Fruit fly (Drosophila melanogaster) whole organism, prepupa: ENCODE results near the gene Nsun5.
A peak's percentile ranks its signal among the peaks of the same experiment; 100 is the strongest.

Experiments
- Blimp-1 ChIP-seq: fragments of 200-800 bp; sonication (Bioruptor generic); optimal IDR thresholded peaks from 3 replicates; lab custom pipeline; 2017; ENCODE audit warnings: missing biosample characterization, missing genetic modification characterization, mild to moderate bottlenecking, moderate library complexity, missing genetic modification reagents
- CG10631 ChIP-seq: fragments of 200-800 bp; sonication (Bioruptor generic); optimal IDR thresholded peaks from 2 replicates; lab custom pipeline; 2016; ENCODE audit warnings: missing biosample characterization, missing genetic modification characterization
- CG10669 ChIP-seq: fragments of 200-800 bp; sonication (Bioruptor generic); optimal IDR thresholded peaks from 3 replicates; lab custom pipeline; 2018; ENCODE audit warnings: missing biosample characterization, mild to moderate bottlenecking, missing genetic modification characterization, moderate library complexity
- CG11762 ChIP-seq: fragments of 200-800 bp; sonication (Bioruptor generic); optimal IDR thresholded peaks from 3 replicates; lab custom pipeline; 2016; ENCODE audit warnings: missing biosample characterization, missing genetic modification characterization; ENCODE audit not compliant: insufficient read depth
- CG11902 ChIP-seq: fragments of 200-800 bp; sonication (Bioruptor generic); optimal IDR thresholded peaks from 3 replicates; lab custom pipeline; 2016; ENCODE audit warnings: missing biosample characterization, missing genetic modification characterization
- CG1621 ChIP-seq: fragments of 200-800 bp; sonication (Bioruptor generic); optimal IDR thresholded peaks from 3 replicates; lab custom pipeline; 2018; ENCODE audit warnings: missing biosample characterization, mild to moderate bottlenecking, missing genetic modification characterization
- CG16779 ChIP-seq: fragments of 200-800 bp; sonication (Bioruptor generic); optimal IDR thresholded peaks from 3 replicates; lab custom pipeline; 2017; ENCODE audit warnings: missing biosample characterization, mild to moderate bottlenecking, missing genetic modification characterization
- CG32006 ChIP-seq: fragments of 200-800 bp; sonication (Bioruptor generic); optimal IDR thresholded peaks from 3 replicates; lab custom pipeline; 2017; ENCODE audit warnings: missing biosample characterization, mild to moderate bottlenecking, missing genetic modification characterization
- CG3919 ChIP-seq: fragments of 200-800 bp; sonication (Bioruptor generic); optimal IDR thresholded peaks from 3 replicates; lab custom pipeline; 2016; ENCODE audit warnings: missing biosample characterization, missing genetic modification characterization
- CG4318 ChIP-seq: fragments of 200-800 bp; sonication (Bioruptor generic); optimal IDR thresholded peaks from 3 replicates; lab custom pipeline; 2017; ENCODE audit warnings: missing biosample characterization, mild to moderate bottlenecking, missing genetic modification characterization
- CG6276 ChIP-seq: fragments of 200-800 bp; sonication (Bioruptor generic); optimal IDR thresholded peaks from 2 replicates; lab custom pipeline; 2017; ENCODE audit warnings: missing biosample characterization, mild to moderate bottlenecking, missing genetic modification characterization
- CG6792 ChIP-seq: fragments of 200-800 bp; sonication (Bioruptor generic); optimal IDR thresholded peaks from 3 replicates; lab custom pipeline; 2016; ENCODE audit warnings: missing biosample characterization, missing genetic modification characterization
- CG6854 ChIP-seq: fragments of 200-800 bp; sonication (Bioruptor generic); optimal IDR thresholded peaks from 2 replicates; lab custom pipeline; 2017; ENCODE audit warnings: missing biosample characterization, mild to moderate bottlenecking, missing genetic modification characterization
- CG7368 ChIP-seq: fragments of 200-800 bp; sonication (Bioruptor generic); optimal IDR thresholded peaks from 3 replicates; lab custom pipeline; 2016; ENCODE audit warnings: missing biosample characterization, missing genetic modification characterization
- CG8119 ChIP-seq: fragments of 200-800 bp; sonication (Bioruptor generic); IDR thresholded peaks from 3 replicates; pipeline ENCODE4 v1.3.6; 2022; ENCODE audit warnings: missing biosample characterization, missing genetic modification characterization
- CG8319 ChIP-seq: fragments of 200-800 bp; sonication (Bioruptor generic); optimal IDR thresholded peaks from 3 replicates; lab custom pipeline; 2016; ENCODE audit warnings: missing biosample characterization, missing genetic modification characterization
- CG8632 ChIP-seq: fragments of 200-800 bp; sonication (Bioruptor generic); optimal IDR thresholded peaks from 3 replicates; lab custom pipeline; 2016; ENCODE audit warnings: missing biosample characterization, missing genetic modification characterization
- CG9139 ChIP-seq: fragments of 200-800 bp; sonication (Bioruptor generic); optimal IDR thresholded peaks from 3 replicates; lab custom pipeline; 2017; ENCODE audit warnings: missing biosample characterization, mild to moderate bottlenecking, missing genetic modification characterization
- Eip75B ChIP-seq: fragments of 200-800 bp; sonication (Bioruptor generic); optimal IDR thresholded peaks from 3 replicates; lab custom pipeline; 2016; ENCODE audit warnings: missing biosample characterization, missing genetic modification characterization
- Eip78C ChIP-seq: fragments of 200-800 bp; sonication (Bioruptor generic); peaks from one replicate; lab custom pipeline; 2016; ENCODE audit warnings: missing biosample characterization, missing genetic modification characterization
- Eip93F ChIP-seq: fragments of 200-800 bp; sonication (Bioruptor generic); optimal IDR thresholded peaks from 2 replicates; lab custom pipeline; 2016; ENCODE audit warnings: missing biosample characterization, mild to moderate bottlenecking, missing genetic modification characterization
- Ets21C ChIP-seq: fragments of 200-800 bp; sonication (Bioruptor generic); optimal IDR thresholded peaks from 3 replicates; lab custom pipeline; 2016; ENCODE audit warnings: missing biosample characterization, missing genetic modification characterization
- Ets96B ChIP-seq: fragments of 200-800 bp; optimal IDR thresholded peaks from 2 replicates; lab custom pipeline; 2019; ENCODE audit warnings: missing biosample characterization, mild to moderate bottlenecking, missing genetic modification characterization, moderate library complexity
- Gug ChIP-seq: fragments of 200-800 bp; sonication (Bioruptor generic); IDR thresholded peaks from 2 replicates; pipeline ENCODE4 v1.3.6; 2022; ENCODE audit warnings: missing biosample characterization, missing genetic modification characterization
- Hr38 ChIP-seq: sonication (Bioruptor generic); optimal IDR thresholded peaks from 2 replicates; lab custom pipeline; 2016; ENCODE audit warnings: missing biosample characterization, missing genetic modification characterization
- Hr39 ChIP-seq: fragments of 200-800 bp; sonication (Bioruptor generic); optimal IDR thresholded peaks from 2 replicates; lab custom pipeline; 2016; ENCODE audit warnings: missing biosample characterization, missing genetic modification characterization
- Hr4 ChIP-seq: fragments of 200-800 bp; sonication (Bioruptor generic); optimal IDR thresholded peaks from 3 replicates; lab custom pipeline; 2016; ENCODE audit warnings: missing biosample characterization, missing genetic modification characterization
- Lpt ChIP-seq: fragments of 200-800 bp; sonication (Bioruptor generic); optimal IDR thresholded peaks from 3 replicates; lab custom pipeline; 2016; ENCODE audit warnings: missing biosample characterization, missing genetic modification characterization
- Met ChIP-seq: fragments of 200-800 bp; sonication (Bioruptor generic); optimal IDR thresholded peaks from 3 replicates; lab custom pipeline; 2016; ENCODE audit warnings: missing biosample characterization, missing genetic modification characterization
- Sox102F ChIP-seq: fragments of 200-800 bp; sonication (Bioruptor generic); optimal IDR thresholded peaks from 2 replicates; lab custom pipeline; 2016; ENCODE audit warnings: missing biosample characterization, mild to moderate bottlenecking, missing genetic modification characterization
- Sox14 ChIP-seq: fragments of 200-800 bp; sonication (Bioruptor generic); optimal IDR thresholded peaks from 3 replicates; lab custom pipeline; 2016; ENCODE audit warnings: missing biosample characterization, missing genetic modification characterization
- Sox15 ChIP-seq: fragments of 200-800 bp; sonication (Bioruptor generic); optimal IDR thresholded peaks from 3 replicates; lab custom pipeline; 2016; ENCODE audit warnings: missing biosample characterization, missing genetic modification characterization
- achi ChIP-seq: fragments of 200-800 bp; sonication (Bioruptor generic); optimal IDR thresholded peaks from 3 replicates; lab custom pipeline; 2016; ENCODE audit warnings: missing biosample characterization, missing genetic modification characterization
- cyc ChIP-seq: fragments of 200-800 bp; sonication (Bioruptor generic); optimal IDR thresholded peaks from 3 replicates; lab custom pipeline; 2016; ENCODE audit warnings: missing biosample characterization, missing genetic modification characterization
- dsx ChIP-seq: fragments of 200-800 bp; optimal IDR thresholded peaks from 3 replicates; lab custom pipeline; 2019; ENCODE audit warnings: missing biosample characterization, mild to moderate bottlenecking, missing genetic modification characterization, moderate library complexity; ENCODE audit not compliant: poor library complexity, severe bottlenecking
- eg ChIP-seq: fragments of 200-800 bp; sonication (Bioruptor generic); IDR thresholded peaks from 3 replicates; pipeline ENCODE4 v1.3.6; 2022; ENCODE audit warnings: missing biosample characterization, missing genetic modification characterization
- esn ChIP-seq: fragments of 200-800 bp; sonication (Bioruptor generic); optimal IDR thresholded peaks from 2 replicates; lab custom pipeline; 2016; ENCODE audit warnings: missing biosample characterization, mild to moderate bottlenecking, missing genetic modification characterization, moderate library complexity
- fd59A ChIP-seq: fragments of 200-800 bp; sonication (Bioruptor generic); optimal IDR thresholded peaks from 2 replicates; lab custom pipeline; 2017; ENCODE audit warnings: missing biosample characterization, mild to moderate bottlenecking, missing genetic modification characterization, missing genetic modification reagents
- fd85E ChIP-seq: fragments of 200-800 bp; sonication (Bioruptor generic); optimal IDR thresholded peaks from 3 replicates; lab custom pipeline; 2016; ENCODE audit warnings: missing biosample characterization, missing genetic modification characterization
- fkh ChIP-seq: fragments of 200-800 bp; sonication (Bioruptor generic); optimal IDR thresholded peaks from 3 replicates; lab custom pipeline; 2017; ENCODE audit warnings: missing biosample characterization, mild to moderate bottlenecking, missing genetic modification characterization, moderate library complexity
- pdm3 ChIP-seq: fragments of 200-800 bp; sonication (Bioruptor generic); optimal IDR thresholded peaks from 3 replicates; lab custom pipeline; 2016; ENCODE audit warnings: missing biosample characterization, missing genetic modification characterization
- salr ChIP-seq, 2 experiments: fragments of 200-800 bp; sonication (Bioruptor generic); optimal IDR thresholded peaks; 3 replicates each; lab custom pipeline; 2016 to 2018; ENCODE audit warnings: missing biosample characterization in 2 of 2, missing genetic modification characterization in 2 of 2, mild to moderate bottlenecking in 1 of 2
- ss ChIP-seq, 2 experiments: fragments of 200-800 bp; sonication (Bioruptor generic); optimal IDR thresholded peaks; 2 replicates in 1 of 2; 3 replicates in 1 of 2; lab custom pipeline; 2017 to 2018; ENCODE audit warnings: mild to moderate bottlenecking in 2 of 2, missing biosample characterization in 2 of 2, missing genetic modification characterization in 2 of 2, moderate library complexity in 1 of 2
- svp ChIP-seq: fragments of 200-800 bp; sonication (Bioruptor generic); peaks from one replicate; lab custom pipeline; 2016; ENCODE audit warnings: missing biosample characterization, missing genetic modification characterization
- vri ChIP-seq: fragments of 200-800 bp; sonication (Bioruptor generic); optimal IDR thresholded peaks from 3 replicates; lab custom pipeline; 2016; ENCODE audit warnings: missing biosample characterization, mild to moderate bottlenecking, missing genetic modification characterization

Gene Nsun5

DNA sequence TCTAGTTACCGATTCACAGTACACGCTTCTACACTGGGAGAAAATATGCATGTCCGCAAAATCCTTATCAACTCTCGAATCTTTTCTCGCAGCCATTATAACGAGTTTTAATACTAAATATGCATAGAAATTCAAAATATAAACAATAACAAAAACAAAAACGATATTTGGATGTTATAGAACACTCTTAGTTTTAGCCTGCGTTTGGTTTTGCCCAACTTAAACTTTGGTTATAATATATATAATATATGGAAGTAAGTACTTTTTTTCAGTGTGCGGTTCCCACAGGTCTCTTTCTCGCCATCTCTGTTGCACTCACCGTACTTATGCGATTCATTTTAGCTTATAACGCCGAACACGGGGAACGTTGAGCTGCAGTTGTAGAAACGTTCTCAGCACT, 49.7 kb upstream of the Nsun5 start, which contains the start of gene cry (continued):
- TF ChIP-seq CG8319 (GFP tag; lab: Kevin White, UChicago) (peak; percentile 74), dsx (GFP tag; lab: Kevin White, UChicago) (peak; percentile 89), CG3919 (GFP tag; lab: Kevin White, UChicago) (peak; percentile 90), cyc (GFP tag; lab: Kevin White, UChicago) (peak; percentile 80), Met (GFP tag; lab: Kevin White, UChicago) (peak; percentile 80), CG4318 (GFP tag; lab: Kevin White, UChicago) (peak; percentile 88), ss (GFP tag; optimal IDR thresholded peaks at IDR 0.05; lab: Kevin White, UChicago) (peak; percentile 89 to 95), Ets96B (tag; lab: Kevin White, UChicago) (peak; percentile 94), CG6854 (GFP tag; lab: Kevin White, UChicago) (peak; percentile 40), Sox14 (GFP tag; lab: Kevin White, UChicago) (peak; percentile 86), fd85E (GFP tag; lab: Kevin White, UChicago) (no peak), Lpt (GFP tag; lab: Kevin White, UChicago) (peak; percentile 86), vri (GFP tag; lab: Kevin White, UChicago) (peak; percentile 34)

DNA sequence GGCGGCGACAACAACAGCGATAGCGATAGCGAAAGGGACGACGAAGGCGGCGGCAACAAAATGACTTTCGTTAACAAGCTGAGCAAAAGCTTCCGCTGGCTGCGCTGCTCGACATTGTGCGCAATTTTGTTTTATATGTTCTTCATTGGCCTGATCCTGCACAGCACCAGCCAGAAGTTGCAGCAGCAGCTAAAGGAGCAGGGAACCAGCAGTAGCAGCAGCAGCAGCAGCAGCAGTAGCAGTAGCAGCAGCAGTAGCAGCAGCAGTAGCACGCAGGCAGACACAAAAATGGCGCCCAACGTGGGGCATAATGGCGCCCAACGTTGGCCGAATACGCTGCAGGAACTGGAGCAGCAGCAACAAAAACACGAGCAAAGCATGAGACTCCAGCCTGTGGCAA, 27.9 kb upstream of the Nsun5 start:
- no peak for TF ChIP-seq CG1621 (tag; lab: Kevin White, UChicago)
- no peak for TF ChIP-seq dsx (GFP tag; lab: Kevin White, UChicago)
- TF ChIP-seq fd59A (GFP tag; lab: Kevin White, UChicago): no peak
- TF ChIP-seq Ets21C: no peak
- no peak for TF ChIP-seq svp (GFP tag; lab: Kevin White, UChicago)
- TF ChIP-seq CG10669: no peak
- no peak for TF ChIP-seq Sox102F (GFP tag; lab: Kevin White, UChicago)
- TF ChIP-seq Eip93F: no peak
- no peak for TF ChIP-seq CG8632
- TF ChIP-seq ss (GFP tag; optimal IDR thresholded peaks at IDR 0.05; lab: Kevin White, UChicago): no peak
- no peak for TF ChIP-seq CG32006 (GFP tag; lab: Kevin White, UChicago)
- TF ChIP-seq Eip75B: no peak
- no peak for TF ChIP-seq CG10631 (GFP tag; lab: Kevin White, UChicago)
- TF ChIP-seq CG6276 (GFP tag; lab: Kevin White, UChicago): no peak
- TF ChIP-seq Hr38: no peak

DNA sequence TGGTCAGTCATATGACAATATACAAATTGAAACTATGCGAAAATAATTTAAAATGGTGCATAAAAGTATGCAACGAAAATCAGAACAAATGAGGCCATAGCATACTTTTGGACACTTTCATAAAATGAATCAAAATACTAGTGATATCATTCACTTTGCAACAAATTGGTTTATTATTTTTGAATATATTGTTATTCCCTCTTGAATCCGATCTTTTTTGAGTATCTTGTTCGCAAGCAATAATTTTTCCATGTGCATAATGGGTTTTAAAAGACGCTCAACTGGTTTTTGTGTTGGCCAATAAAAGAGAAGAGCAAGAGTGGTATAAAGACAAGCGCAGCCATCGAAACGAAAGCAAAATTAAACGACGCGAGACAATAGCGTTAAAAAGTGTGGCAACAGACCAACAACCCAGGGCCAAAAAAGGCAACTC, 25.6 kb upstream of the Nsun5 start:
- TF ChIP-seq Ets21C (peak; percentile 64), CG32006 (GFP tag; lab: Kevin White, UChicago) (peak; percentile 94), CG4318 (GFP tag; lab: Kevin White, UChicago) (peak; percentile 80), Lpt (GFP tag; lab: Kevin White, UChicago) (peak; percentile 85), salr (GFP tag; optimal IDR thresholded peaks at IDR 0.05; lab: Kevin White, UChicago) (peak; percentile 75 to 89), pdm3 (GFP tag; lab: Kevin White, UChicago) (peak; percentile 86), CG11762 (peak; percentile 66), vri (GFP tag; lab: Kevin White, UChicago) (peak; percentile 76), Hr39 (GFP tag; lab: Kevin White, UChicago) (peak; percentile 84), Ets96B (tag; lab: Kevin White, UChicago) (peak; percentile 64), Hr4 (GFP tag; lab: Kevin White, UChicago) (peak; percentile 88), Blimp-1 (GFP tag; lab: Kevin White, UChicago) (peak; percentile 78), Sox15 (GFP tag; lab: Kevin White, UChicago) (peak; percentile 74), CG16779 (tag; lab: Kevin White, UChicago) (peak; percentile 55), Eip93F (no peak), CG3919 (GFP tag; lab: Kevin White, UChicago) (peak; percentile 90), esn (GFP tag; lab: Kevin White, UChicago) (peak; percentile 91), eg (peak; percentile 54; the same call in 1 of the 3 replicates), CG6276 (GFP tag; lab: Kevin White, UChicago) (peak; percentile 77), CG9139 (GFP tag; lab: Kevin White, UChicago) (no peak), Sox14 (GFP tag; lab: Kevin White, UChicago) (peak; percentile 89), achi (peak; percentile 79), fd59A (GFP tag; lab: Kevin White, UChicago) (peak; percentile 86), fkh (GFP tag; lab: Kevin White, UChicago) (no peak), CG8119 (GFP tag; lab: Robert Waterston, UW) (peak; percentile 87), CG1621 (tag; lab: Kevin White, UChicago) (peak; percentile 68), dsx (GFP tag; lab: Kevin White, UChicago) (peak; percentile 49), Gug (GFP tag; lab: Robert Waterston, UW) (no peak), cyc (GFP tag; lab: Kevin White, UChicago) (peak; percentile 77), CG11902 (GFP tag; lab: Kevin White, UChicago) (peak; percentile 59), CG6792 (GFP tag; lab: Kevin White, UChicago) (peak; percentile 82), CG7368 (GFP tag; lab: Kevin White, UChicago) (peak; percentile 73), Eip78C (GFP tag; lab: Kevin White, UChicago) (peak; percentile 90)
